Worm (Caenorhabditis elegans): ENCODE results near the gene lin-46.

The lin-46 gene

ce11 chrV:12952287-12952686 lies 16.4 kb upstream of the lin-46 start, which contains the start of gene pqn-68:
pqn-68 (plus strand) TSS chrV:12952636.
- TF ChIP-seq pha-4 (tag; optimal IDR thresholded peaks at IDR 0.05) = peak; percentile 8
- no peak for TF ChIP-seq nhr-12 (tag; optimal IDR thresholded peaks at IDR 0.05)

DNA sequence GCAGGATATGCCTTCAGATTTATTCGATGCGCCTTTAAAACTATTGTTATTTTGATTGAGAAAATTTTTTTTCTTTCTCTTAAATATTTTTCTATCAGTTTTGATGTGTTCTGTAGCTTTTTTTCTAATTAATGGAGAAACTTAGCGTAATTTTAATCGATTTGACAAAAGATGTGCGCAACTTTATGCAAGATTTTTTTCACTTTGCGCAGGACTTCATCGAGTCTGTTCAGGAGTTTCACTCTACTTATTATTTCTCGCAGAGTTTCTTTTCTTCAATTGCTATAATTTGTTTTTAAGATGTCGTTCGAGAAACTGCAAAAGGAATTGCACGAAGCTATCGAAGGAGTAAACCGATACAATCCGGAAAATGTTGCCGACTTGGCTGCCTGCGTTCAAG lies 15.0 kb upstream of the lin-46 start, which contains the start of gene eif-3.K:
eif-3.K (plus strand) TSS at position 301 of the 400 bp plus-strand sequence.
- TF ChIP-seq sptf-1 (tag; optimal IDR thresholded peaks at IDR 0.05) = no peak
- TF ChIP-seq mep-1 (tag; optimal IDR thresholded peaks at IDR 0.05) = no peak
- no peak for TF ChIP-seq cnd-1 (tag; optimal IDR thresholded peaks at IDR 0.05)
- TF ChIP-seq ces-1 (GFP tag; optimal IDR thresholded peaks at IDR 0.05) = no peak

- no peak for TF ChIP-seq nhr-76 (tag; optimal IDR thresholded peaks at IDR 0.05)
- TF ChIP-seq lsy-2 (tag; optimal IDR thresholded peaks at IDR 0.05) = no peak
- TF ChIP-seq nhr-2 (tag; optimal IDR thresholded peaks at IDR 0.05) = no peak
- no peak for TF ChIP-seq tbx-8 (GFP tag; optimal IDR thresholded peaks at IDR 0.05)
- TF ChIP-seq unc-120 (tag; optimal IDR thresholded peaks at IDR 0.05; ENCODE audit: poor library complexity, severe bottlenecking) = no peak
These were observed 14.4 kb upstream of the lin-46 start for ce11 chrV:12954261-12954660.

DNA sequence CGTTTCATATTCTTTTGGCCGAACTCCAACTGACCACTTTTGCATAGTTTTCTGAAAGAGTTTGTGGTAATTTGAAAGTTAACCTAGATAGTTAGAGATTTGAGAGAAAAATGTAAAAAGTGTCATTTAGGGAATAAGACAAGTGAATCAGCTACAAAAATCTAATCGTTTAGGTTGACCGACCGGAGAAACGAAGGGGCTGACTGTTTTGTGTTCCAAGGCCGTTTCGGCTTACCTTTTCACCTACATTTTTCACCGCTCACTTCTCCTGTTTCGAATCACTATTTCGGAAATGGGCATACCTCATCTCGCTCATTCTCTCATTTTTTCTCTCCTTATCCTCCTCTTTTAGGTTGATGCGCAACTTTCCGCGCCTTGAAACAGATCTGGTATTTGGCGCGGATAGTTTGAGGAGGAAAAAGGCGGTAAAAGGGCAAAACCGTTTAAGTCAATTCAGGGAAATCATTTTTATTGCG lies 7.5 kb upstream of the lin-46 start, which contains the start of gene mpst-7:
mpst-7 (minus strand) TSS at position 51 of the 476 bp plus-strand sequence.
- TF ChIP-seq mep-1 (tag; optimal IDR thresholded peaks at IDR 0.05) = no peak
- no peak for TF ChIP-seq sem-2 (GFP tag; optimal IDR thresholded peaks at IDR 0.05)
- TF ChIP-seq drap-1 (GFP tag; optimal IDR thresholded peaks at IDR 0.05) = no peak
- TF ChIP-seq bed-3 (GFP tag; optimal IDR thresholded peaks at IDR 0.05) = no peak
- TF ChIP-seq lsy-2 (tag; optimal IDR thresholded peaks at IDR 0.05) = no peak
- TF ChIP-seq tbx-8 (GFP tag; optimal IDR thresholded peaks at IDR 0.05) = no peak
- TF ChIP-seq snpc-4 (tag; optimal IDR thresholded peaks at IDR 0.05) = no peak
- no peak for TF ChIP-seq nhr-2 (tag; optimal IDR thresholded peaks at IDR 0.05)
- TF ChIP-seq nhr-12 (tag; optimal IDR thresholded peaks at IDR 0.05) = no peak
- no peak for TF ChIP-seq hlh-1 (tag; optimal IDR thresholded peaks at IDR 0.05)
- no peak for TF ChIP-seq ceh-39 (tag; optimal IDR thresholded peaks at IDR 0.05)
- no peak for TF ChIP-seq ces-1 (GFP tag; optimal IDR thresholded peaks at IDR 0.05)

- TF ChIP-seq unc-62 (GFP tag; optimal IDR thresholded peaks at IDR 0.05) (no peak), elt-3 (tag; optimal IDR thresholded peaks at IDR 0.05) (no peak), ztf-11 (tag; optimal IDR thresholded peaks at IDR 0.05) (no peak), ceh-83 (GFP tag; optimal IDR thresholded peaks at IDR 0.05) (no peak), unc-39 (tag; optimal IDR thresholded peaks at IDR 0.05) (no peak), hlh-1 (tag; optimal IDR thresholded peaks at IDR 0.05) (no peak), zip-8 (tag; optimal IDR thresholded peaks at IDR 0.05) (peak; percentile 62), nhr-2 (tag; optimal IDR thresholded peaks at IDR 0.05) (no peak)
These were observed 5.5 kb upstream of the lin-46 start, which contains the start of gene hrg-9 for ce11 chrV:12963192-12963591. hrg-9 (minus strand) TSS chrV:12963343.

- TF ChIP-seq nhr-28 (tag; optimal IDR thresholded peaks at IDR 0.05) (no peak), elt-1 (tag; optimal IDR thresholded peaks at IDR 0.05; ENCODE audit: borderline replicate concordance, insufficient read depth) (no peak), mab-5 (tag; optimal IDR thresholded peaks at IDR 0.05) (no peak), blmp-1 (tag; optimal IDR thresholded peaks at IDR 0.05) (no peak), hlh-1 (tag; optimal IDR thresholded peaks at IDR 0.05) (no peak)
These were observed 4.6 kb upstream of the lin-46 start, which contains the start of gene srd-35 for ce11 chrV:12964076-12964475. srd-35 (plus strand) TSS chrV:12964376.

- TF ChIP-seq bed-3 (GFP tag; optimal IDR thresholded peaks at IDR 0.05) (no peak), mls-2 (tag; optimal IDR thresholded peaks at IDR 0.05) (no peak), nhr-237 (tag; optimal IDR thresholded peaks at IDR 0.05) (no peak), ham-2 (GFP tag; optimal IDR thresholded peaks at IDR 0.05) (no peak), snpc-4 (tag; optimal IDR thresholded peaks at IDR 0.05) (no peak), unc-62 (GFP tag; optimal IDR thresholded peaks at IDR 0.05) (no peak), sptf-1 (tag; optimal IDR thresholded peaks at IDR 0.05) (no peak), nhr-76 (tag; optimal IDR thresholded peaks at IDR 0.05) (no peak), elt-3 (tag; optimal IDR thresholded peaks at IDR 0.05) (no peak), ceh-39 (tag; optimal IDR thresholded peaks at IDR 0.05) (no peak), mep-1 (tag; optimal IDR thresholded peaks at IDR 0.05) (no peak), lin-32 (GFP tag; optimal IDR thresholded peaks at IDR 0.05) (no peak)
These were observed 1.5 kb upstream of the lin-46 start, which contains the start of gene R186.3 for ce11 chrV:12967110-12967509. R186.3 (minus strand) TSS chrV:12967210.
